Fruit fly (Drosophila melanogaster): ENCODE data around the gene narya.

- TF ChIP-seq EcR (GFP tag; optimal IDR thresholded peaks at IDR 0.05) = no peak
- no peak for TF ChIP-seq CG14655 (GFP tag; optimal IDR thresholded peaks at IDR 0.05)
- TF ChIP-seq gl (tag; optimal IDR thresholded peaks at IDR 0.05) = no peak
- TF ChIP-seq Ets98B (GFP tag; IDR thresholded peaks at IDR 0.05) = no peak
- no peak for TF ChIP-seq CG34367 (tag; optimal IDR thresholded peaks at IDR 0.05)
- TF ChIP-seq Snoo (tag; optimal IDR thresholded peaks at IDR 0.05) = no peak
- no peak for TF ChIP-seq Pif1B (GFP tag; optimal IDR thresholded peaks at IDR 0.05)
- TF ChIP-seq CG9948 (tag; optimal IDR thresholded peaks at IDR 0.05) = no peak
- no peak for TF ChIP-seq CG15710 (tag; optimal IDR thresholded peaks at IDR 0.05)
Observed at dm6 chrX:19479869-19480326, 5.0 kb downstream of the narya start, which contains the start of the genes Naa15-16 and mRpS14.
